Worm (Caenorhabditis elegans): ENCODE results near the gene K02E11.5.
"Not testable (repeated sequence)": the region's sequence is repeated elsewhere in the genome, so short reads cannot be mapped to it uniquely, and the experiment has no call there.

K02E11.5 gene

ce11 chrV:14252025-14252424, at the start of gene K02E11.5:
Gene K02E11.5, plus strand, starts transcription at chrV:14252325.
- no peak for TF ChIP-seq fkh-2 (tag; optimal IDR thresholded peaks at IDR 0.05)
- TF ChIP-seq ZK546.5 (tag; optimal IDR thresholded peaks at IDR 0.05): no peak
- TF ChIP-seq nhr-76 (tag; optimal IDR thresholded peaks at IDR 0.05): no peak
- no peak for TF ChIP-seq elt-2 (tag; optimal IDR thresholded peaks at IDR 0.05)
- no peak for TF ChIP-seq ceh-9 (tag; optimal IDR thresholded peaks at IDR 0.05)
- no peak for TF ChIP-seq ceh-16 (tag; optimal IDR thresholded peaks at IDR 0.05)
- no peak for TF ChIP-seq nhr-12 (tag; optimal IDR thresholded peaks at IDR 0.05)
- no peak for TF ChIP-seq nhr-23 (tag; optimal IDR thresholded peaks at IDR 0.05)
- no peak for TF ChIP-seq lsy-12 (tag; optimal IDR thresholded peaks at IDR 0.05)
- no peak for TF ChIP-seq elt-3 (tag; optimal IDR thresholded peaks at IDR 0.05)
- no peak for TF ChIP-seq zag-1 (tag; optimal IDR thresholded peaks at IDR 0.05)
- TF ChIP-seq nhr-28 (tag; optimal IDR thresholded peaks at IDR 0.05): no peak
- no peak for TF ChIP-seq jun-1 (tag; optimal IDR thresholded peaks at IDR 0.05)
- TF ChIP-seq ztf-11 (tag; optimal IDR thresholded peaks at IDR 0.05): no peak
- TF ChIP-seq ama-1 (optimal IDR thresholded peaks at IDR 0.05): no peak
- TF ChIP-seq tbx-2 (tag; optimal IDR thresholded peaks at IDR 0.05): no peak
- no peak for TF ChIP-seq ztf-4 (tag; optimal IDR thresholded peaks at IDR 0.05)

- TF ChIP-seq R02D3.7, eor-1, tbx-2 (tag; optimal IDR thresholded peaks at IDR 0.05): not testable (repeated sequence)
Observed at ce11 chrV:14205214-14205613, 46.9 kb upstream of the K02E11.5 start, which contains the start of gene T16A9.3. Gene T16A9.3, plus strand, starts transcription at chrV:14205514.

- TF ChIP-seq fkh-2 (tag; optimal IDR thresholded peaks at IDR 0.05) (no peak), nfya-1 (tag; optimal IDR thresholded peaks at IDR 0.05; ENCODE audit: insufficient read depth) (no peak), nhr-12 (tag; optimal IDR thresholded peaks at IDR 0.05) (no peak), snpc-4 (tag; optimal IDR thresholded peaks at IDR 0.05) (no peak), fos-1 (tag; optimal IDR thresholded peaks at IDR 0.05) (no peak), elt-2 (tag; optimal IDR thresholded peaks at IDR 0.05) (no peak), nhr-76 (tag; optimal IDR thresholded peaks at IDR 0.05) (no peak), ztf-4 (tag; optimal IDR thresholded peaks at IDR 0.05) (no peak), sea-2 (GFP tag; optimal IDR thresholded peaks at IDR 0.05) (no peak), ceh-28 (tag; optimal IDR thresholded peaks at IDR 0.05) (no peak), mml-1 (tag; optimal IDR thresholded peaks at IDR 0.05) (no peak), nhr-25 (tag; optimal IDR thresholded peaks at IDR 0.05) (no peak), hmg-11 (tag; optimal IDR thresholded peaks at IDR 0.05) (no peak), ztf-11 (tag; optimal IDR thresholded peaks at IDR 0.05) (no peak), ama-1 (optimal IDR thresholded peaks at IDR 0.05) (no peak), nhr-43 (tag; optimal IDR thresholded peaks at IDR 0.05; ENCODE audit: poor library complexity, severe bottlenecking) (no peak), elt-3 (tag; optimal IDR thresholded peaks at IDR 0.05) (no peak), nhr-28 (tag; optimal IDR thresholded peaks at IDR 0.05) (no peak), lsy-12 (tag; optimal IDR thresholded peaks at IDR 0.05) (no peak), elt-1 (tag; optimal IDR thresholded peaks at IDR 0.05) (no peak)
Observed at ce11 chrV:14210743-14211142, 41.4 kb upstream of the K02E11.5 start, which contains the start of gene str-230. Gene str-230, minus strand, starts transcription at chrV:14210843.

ce11 chrV:14212813-14213212, 39.3 kb upstream of the K02E11.5 start:
- TF ChIP-seq mdl-1 (tag; optimal IDR thresholded peaks at IDR 0.05) (no peak), fos-1 (tag; optimal IDR thresholded peaks at IDR 0.05) (no peak), nhr-25 (tag; optimal IDR thresholded peaks at IDR 0.05) (peak; percentile 11), ceh-16 (tag; optimal IDR thresholded peaks at IDR 0.05) (no peak), zag-1 (tag; optimal IDR thresholded peaks at IDR 0.05) (no peak), mml-1 (tag; optimal IDR thresholded peaks at IDR 0.05) (no peak), R02D3.7 (tag; optimal IDR thresholded peaks at IDR 0.05) (no peak), ztf-4 (tag; optimal IDR thresholded peaks at IDR 0.05) (no peak), nfya-1 (tag; optimal IDR thresholded peaks at IDR 0.05; ENCODE audit: insufficient read depth) (no peak), hmg-11 (tag; optimal IDR thresholded peaks at IDR 0.05) (no peak), nhr-43 (tag; optimal IDR thresholded peaks at IDR 0.05; ENCODE audit: poor library complexity, severe bottlenecking) (peak; percentile 15), skn-1 (tag; optimal IDR thresholded peaks at IDR 0.05) (no peak), ceh-28 (tag; optimal IDR thresholded peaks at IDR 0.05) (no peak), egl-5 (tag; optimal IDR thresholded peaks at IDR 0.05) (no peak), nhr-237 (tag; optimal IDR thresholded peaks at IDR 0.05) (no peak), pha-4 (tag; optimal IDR thresholded peaks at IDR 0.05) (no peak), ceh-9 (tag; optimal IDR thresholded peaks at IDR 0.05) (no peak), nhr-67 (tag; optimal IDR thresholded peaks at IDR 0.05) (no peak), jun-1 (tag; optimal IDR thresholded peaks at IDR 0.05) (peak; percentile 52), nhr-11 (tag; optimal IDR thresholded peaks at IDR 0.05) (no peak), ama-1 (optimal IDR thresholded peaks at IDR 0.05) (no peak), elt-1 (tag; optimal IDR thresholded peaks at IDR 0.05) (no peak), snpc-4 (tag; optimal IDR thresholded peaks at IDR 0.05) (no peak), lin-39 (tag; optimal IDR thresholded peaks at IDR 0.05) (no peak), elt-3 (tag; optimal IDR thresholded peaks at IDR 0.05) (peak in 1 of 3 experiments; percentile 17), nhr-77 (tag; optimal IDR thresholded peaks at IDR 0.05) (no peak), fkh-2 (tag; optimal IDR thresholded peaks at IDR 0.05) (no peak), nhr-76 (tag; optimal IDR thresholded peaks at IDR 0.05) (no peak), fkh-10 (GFP tag; optimal IDR thresholded peaks at IDR 0.05) (no peak), pqm-1 (tag; optimal IDR thresholded peaks at IDR 0.05) (peak; percentile 77), lin-15B (tag; optimal IDR thresholded peaks at IDR 0.05) (no peak), ceh-82 (tag; optimal IDR thresholded peaks at IDR 0.05) (no peak), sea-2 (GFP tag; optimal IDR thresholded peaks at IDR 0.05) (no peak), nhr-23 (tag; optimal IDR thresholded peaks at IDR 0.05) (no peak), unc-39 (tag; optimal IDR thresholded peaks at IDR 0.05) (no peak), lsy-12 (tag; optimal IDR thresholded peaks at IDR 0.05) (no peak), tbx-2 (tag; optimal IDR thresholded peaks at IDR 0.05) (no peak)
